Worm (Caenorhabditis elegans): ENCODE measurements around the gene F59E12.3.

DNA sequence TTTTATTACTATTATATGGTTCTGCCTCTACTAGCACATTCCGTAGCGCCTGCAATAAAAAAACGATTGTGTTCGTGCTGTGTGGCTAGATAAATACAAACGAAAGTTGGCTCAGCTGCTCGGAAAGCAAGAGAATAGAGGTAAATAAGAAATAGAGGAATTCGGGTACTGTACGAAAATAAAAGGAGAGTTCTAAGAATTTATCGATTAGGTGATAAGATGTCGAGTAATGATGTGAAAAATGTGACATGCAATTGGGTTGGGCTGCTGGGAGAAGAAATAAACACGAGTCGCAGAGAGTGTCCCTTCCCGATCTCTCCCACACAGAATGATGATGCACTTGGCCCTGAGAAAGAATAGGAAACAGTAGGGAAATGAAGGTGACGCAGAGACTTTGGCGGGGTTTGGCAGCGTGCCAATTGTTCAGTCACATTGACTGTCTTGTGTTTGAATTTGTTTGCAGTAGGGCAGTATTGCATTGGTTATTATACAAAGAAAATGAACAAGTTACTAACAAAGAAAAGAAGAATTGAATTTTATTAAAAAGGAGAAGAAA is 44.7 kb upstream of the F59E12.3 start, which contains the start of gene cdc-14:
- TF ChIP-seq fkh-10 (GFP tag; optimal IDR thresholded peaks at IDR 0.05) (no peak), php-3 (GFP tag; IDR thresholded peaks at IDR 0.05) (no peak)
